Worm (Caenorhabditis elegans) whole organism, late embryonic: Measurements from ENCODE around the gene F55A11.8.

ENCODE experiments used
- ceh-18 ChIP-seq: sonication (generic microtip); optimal IDR thresholded peaks from 2 replicates; lab custom pipeline; 2016; ENCODE audit warnings: missing genetic modification characterization, missing compliant biosample characterization
- npax-4 ChIP-seq: sonication (generic microtip); optimal IDR thresholded peaks from 2 replicates; lab custom pipeline; 2016; ENCODE audit warnings: missing genetic modification characterization, missing compliant biosample characterization

F55A11.8 gene

ce11 chrV:11836073-11836472 lies 48.1 kb downstream of the F55A11.8 start, which contains the start of gene R13H4.2:
TSS of gene R13H4.2 (plus strand) at chrV:11836391.
- TF ChIP-seq npax-4 (tag; lab: Kevin White, UChicago) (no peak), ceh-18 (peak; percentile 55)
